Fruit fly (Drosophila melanogaster) Kc167 (cell line): ENCODE measurements around the gene Ktl.

Source experiments
- Myc ChIP-seq: fragments of >200 bp; optimal IDR thresholded peaks from 2 replicates; lab custom pipeline; 2017; ENCODE audit warnings: missing external identifiers
- Sin3A ChIP-seq: fragments of >200 bp; optimal IDR thresholded peaks from 2 replicates; lab custom pipeline; 2018; ENCODE audit warnings: missing external identifiers
- h ChIP-seq: fragments of >200 bp; optimal IDR thresholded peaks from 3 replicates; lab custom pipeline; 2018; ENCODE audit warnings: missing external identifiers
- insv ChIP-seq: fragments of >200 bp; optimal IDR thresholded peaks from 3 replicates; lab custom pipeline; 2018; ENCODE audit warnings: missing external identifiers
- psq ChIP-seq: fragments of >200 bp; optimal IDR thresholded peaks from 2 replicates; lab custom pipeline; 2017; ENCODE audit warnings: missing external identifiers
- ttk ChIP-seq: sonication (Bioruptor generic); optimal IDR thresholded peaks from 2 replicates; lab custom pipeline; 2017; ENCODE audit warnings: missing external identifiers

- TF ChIP-seq psq (lab: Kevin White, UChicago): no peak
- no peak for TF ChIP-seq Sin3A
- no peak for TF ChIP-seq insv (lab: Kevin White, UChicago)
- no peak for TF ChIP-seq ttk (lab: Kevin White, UChicago)
- no peak for TF ChIP-seq h (lab: Kevin White, UChicago)
- no peak for TF ChIP-seq Myc (lab: Kevin White, UChicago)
Measured at dm6 chr3R:20872688-20873087, 24.4 kb downstream of the Ktl start, which contains the start of gene TotC.
